Worm (Caenorhabditis elegans) whole organism, L3 larva: ENCODE measurements around the gene F38H4.5.

Source experiments
- ama-1 ChIP-seq: fragments of 150-350 bp; optimal IDR thresholded peaks from 2 replicates; lab custom pipeline; 2018
- skn-1 ChIP-seq: fragments of 150-350 bp; optimal IDR thresholded peaks from 2 replicates; lab custom pipeline; 2014; ENCODE audit warnings: missing biosample characterization, missing genetic modification characterization
- snpc-4 ChIP-seq: fragments of 150-350 bp; optimal IDR thresholded peaks from 2 replicates; lab custom pipeline; 2014; ENCODE audit warnings: missing biosample characterization, missing genetic modification characterization
- tbx-2 ChIP-seq: sonication (generic microtip); optimal IDR thresholded peaks from 2 replicates; lab custom pipeline; 2016; ENCODE audit warnings: mild to moderate bottlenecking, missing genetic modification characterization, missing compliant biosample characterization

- TF ChIP-seq skn-1 (no peak), ama-1 (lab: Kevin White, UChicago) (no peak), snpc-4 (tag; lab: Kevin White, UChicago) (no peak), tbx-2 (no peak)
Observed at ce11 chrIV:11877674-11878073, 25.7 kb downstream of the F38H4.5 start, which contains the start of gene pph-2.
